Fruit fly (Drosophila melanogaster) whole organism, prepupa: ENCODE measurements around the gene Ppt1.

ENCODE experiments used
- CG10631 ChIP-seq: fragments of 200-800 bp; sonication (Bioruptor generic); optimal IDR thresholded peaks from 2 replicates; lab custom pipeline; 2016; ENCODE audit warnings: missing biosample characterization, missing genetic modification characterization
- CG10669 ChIP-seq: fragments of 200-800 bp; sonication (Bioruptor generic); optimal IDR thresholded peaks from 3 replicates; lab custom pipeline; 2018; ENCODE audit warnings: missing biosample characterization, mild to moderate bottlenecking, missing genetic modification characterization, moderate library complexity
- CG11294 ChIP-seq: fragments of 200-800 bp; sonication (Bioruptor generic); IDR thresholded peaks from 2 replicates; pipeline ENCODE4 v1.3.6; 2022; ENCODE audit warnings: missing biosample characterization, missing genetic modification characterization
- CG11762 ChIP-seq: fragments of 200-800 bp; sonication (Bioruptor generic); optimal IDR thresholded peaks from 3 replicates; lab custom pipeline; 2016; ENCODE audit warnings: missing biosample characterization, missing genetic modification characterization; ENCODE audit not compliant: insufficient read depth
- CG11902 ChIP-seq: fragments of 200-800 bp; sonication (Bioruptor generic); optimal IDR thresholded peaks from 3 replicates; lab custom pipeline; 2016; ENCODE audit warnings: missing biosample characterization, missing genetic modification characterization
- CG15336 ChIP-seq: fragments of 200-800 bp; sonication (Bioruptor generic); IDR thresholded peaks from 2 replicates; pipeline ENCODE4 v1.3.6; 2022; ENCODE audit warnings: missing biosample characterization, missing genetic modification characterization
- CG16779 ChIP-seq: fragments of 200-800 bp; sonication (Bioruptor generic); optimal IDR thresholded peaks from 3 replicates; lab custom pipeline; 2017; ENCODE audit warnings: missing biosample characterization, mild to moderate bottlenecking, missing genetic modification characterization
- CG3032 ChIP-seq: fragments of 200-800 bp; optimal IDR thresholded peaks from 2 replicates; lab custom pipeline; 2019; ENCODE audit warnings: missing biosample characterization, mild to moderate bottlenecking, missing genetic modification characterization, moderate library complexity
- CG31627 ChIP-seq: fragments of 200-800 bp; sonication (Bioruptor generic); optimal IDR thresholded peaks from 3 replicates; lab custom pipeline; 2016; ENCODE audit warnings: missing biosample characterization, missing genetic modification characterization
- CG32006 ChIP-seq: fragments of 200-800 bp; sonication (Bioruptor generic); optimal IDR thresholded peaks from 3 replicates; lab custom pipeline; 2017; ENCODE audit warnings: missing biosample characterization, mild to moderate bottlenecking, missing genetic modification characterization
- CG34406 ChIP-seq: fragments of 200-800 bp; sonication (Bioruptor generic); optimal IDR thresholded peaks from 3 replicates; lab custom pipeline; 2016; ENCODE audit warnings: missing biosample characterization, missing genetic modification characterization
- CG4318 ChIP-seq: fragments of 200-800 bp; sonication (Bioruptor generic); optimal IDR thresholded peaks from 3 replicates; lab custom pipeline; 2017; ENCODE audit warnings: missing biosample characterization, mild to moderate bottlenecking, missing genetic modification characterization
- CG6163 ChIP-seq: fragments of 200-800 bp; sonication (Bioruptor generic); IDR thresholded peaks from 3 replicates; pipeline ENCODE4 v1.3.6; 2022; ENCODE audit warnings: missing biosample characterization, missing genetic modification characterization
- CG6276 ChIP-seq: fragments of 200-800 bp; sonication (Bioruptor generic); optimal IDR thresholded peaks from 2 replicates; lab custom pipeline; 2017; ENCODE audit warnings: missing biosample characterization, mild to moderate bottlenecking, missing genetic modification characterization
- CG6792 ChIP-seq: fragments of 200-800 bp; sonication (Bioruptor generic); optimal IDR thresholded peaks from 3 replicates; lab custom pipeline; 2016; ENCODE audit warnings: missing biosample characterization, missing genetic modification characterization
- CG6854 ChIP-seq: fragments of 200-800 bp; sonication (Bioruptor generic); optimal IDR thresholded peaks from 2 replicates; lab custom pipeline; 2017; ENCODE audit warnings: missing biosample characterization, mild to moderate bottlenecking, missing genetic modification characterization
- CG7368 ChIP-seq: fragments of 200-800 bp; sonication (Bioruptor generic); optimal IDR thresholded peaks from 3 replicates; lab custom pipeline; 2016; ENCODE audit warnings: missing biosample characterization, missing genetic modification characterization
- CG8119 ChIP-seq: fragments of 200-800 bp; sonication (Bioruptor generic); IDR thresholded peaks from 3 replicates; pipeline ENCODE4 v1.3.6; 2022; ENCODE audit warnings: missing biosample characterization, missing genetic modification characterization
- CG8319 ChIP-seq: fragments of 200-800 bp; sonication (Bioruptor generic); optimal IDR thresholded peaks from 3 replicates; lab custom pipeline; 2016; ENCODE audit warnings: missing biosample characterization, missing genetic modification characterization
- CG8632 ChIP-seq: fragments of 200-800 bp; sonication (Bioruptor generic); optimal IDR thresholded peaks from 3 replicates; lab custom pipeline; 2016; ENCODE audit warnings: missing biosample characterization, missing genetic modification characterization
- CG9139 ChIP-seq: fragments of 200-800 bp; sonication (Bioruptor generic); optimal IDR thresholded peaks from 3 replicates; lab custom pipeline; 2017; ENCODE audit warnings: missing biosample characterization, mild to moderate bottlenecking, missing genetic modification characterization
- Eip75B ChIP-seq: fragments of 200-800 bp; sonication (Bioruptor generic); optimal IDR thresholded peaks from 3 replicates; lab custom pipeline; 2016; ENCODE audit warnings: missing biosample characterization, missing genetic modification characterization
- Eip78C ChIP-seq: fragments of 200-800 bp; sonication (Bioruptor generic); peaks from one replicate; lab custom pipeline; 2016; ENCODE audit warnings: missing biosample characterization, missing genetic modification characterization
- Eip93F ChIP-seq: fragments of 200-800 bp; sonication (Bioruptor generic); optimal IDR thresholded peaks from 2 replicates; lab custom pipeline; 2016; ENCODE audit warnings: missing biosample characterization, mild to moderate bottlenecking, missing genetic modification characterization
- Ets21C ChIP-seq: fragments of 200-800 bp; sonication (Bioruptor generic); optimal IDR thresholded peaks from 3 replicates; lab custom pipeline; 2016; ENCODE audit warnings: missing biosample characterization, missing genetic modification characterization
- Ets96B ChIP-seq: fragments of 200-800 bp; optimal IDR thresholded peaks from 2 replicates; lab custom pipeline; 2019; ENCODE audit warnings: missing biosample characterization, mild to moderate bottlenecking, missing genetic modification characterization, moderate library complexity
- Gug ChIP-seq: fragments of 200-800 bp; sonication (Bioruptor generic); IDR thresholded peaks from 2 replicates; pipeline ENCODE4 v1.3.6; 2022; ENCODE audit warnings: missing biosample characterization, missing genetic modification characterization
- Hr38 ChIP-seq: sonication (Bioruptor generic); optimal IDR thresholded peaks from 2 replicates; lab custom pipeline; 2016; ENCODE audit warnings: missing biosample characterization, missing genetic modification characterization
- Hr39 ChIP-seq: fragments of 200-800 bp; sonication (Bioruptor generic); optimal IDR thresholded peaks from 2 replicates; lab custom pipeline; 2016; ENCODE audit warnings: missing biosample characterization, missing genetic modification characterization
- Hr4 ChIP-seq: fragments of 200-800 bp; sonication (Bioruptor generic); optimal IDR thresholded peaks from 3 replicates; lab custom pipeline; 2016; ENCODE audit warnings: missing biosample characterization, missing genetic modification characterization
- Lpt ChIP-seq: fragments of 200-800 bp; sonication (Bioruptor generic); optimal IDR thresholded peaks from 3 replicates; lab custom pipeline; 2016; ENCODE audit warnings: missing biosample characterization, missing genetic modification characterization
- Met ChIP-seq: fragments of 200-800 bp; sonication (Bioruptor generic); optimal IDR thresholded peaks from 3 replicates; lab custom pipeline; 2016; ENCODE audit warnings: missing biosample characterization, missing genetic modification characterization
- OdsH ChIP-seq: fragments of 200-800 bp; sonication (Bioruptor generic); optimal IDR thresholded peaks from 3 replicates; lab custom pipeline; 2016; ENCODE audit warnings: missing biosample characterization, missing genetic modification characterization
- Smox ChIP-seq: fragments of 200-800 bp; sonication (Bioruptor generic); optimal IDR thresholded peaks from 3 replicates; lab custom pipeline; 2016; ENCODE audit warnings: missing biosample characterization, missing genetic modification characterization
- Sox102F ChIP-seq: fragments of 200-800 bp; sonication (Bioruptor generic); optimal IDR thresholded peaks from 2 replicates; lab custom pipeline; 2016; ENCODE audit warnings: missing biosample characterization, mild to moderate bottlenecking, missing genetic modification characterization
- Sox14 ChIP-seq: fragments of 200-800 bp; sonication (Bioruptor generic); optimal IDR thresholded peaks from 3 replicates; lab custom pipeline; 2016; ENCODE audit warnings: missing biosample characterization, missing genetic modification characterization
- Sox15 ChIP-seq: fragments of 200-800 bp; sonication (Bioruptor generic); optimal IDR thresholded peaks from 3 replicates; lab custom pipeline; 2016; ENCODE audit warnings: missing biosample characterization, missing genetic modification characterization
- achi ChIP-seq: fragments of 200-800 bp; sonication (Bioruptor generic); optimal IDR thresholded peaks from 3 replicates; lab custom pipeline; 2016; ENCODE audit warnings: missing biosample characterization, missing genetic modification characterization
- acj6 ChIP-seq: fragments of 200-800 bp; sonication (Bioruptor generic); optimal IDR thresholded peaks from 3 replicates; lab custom pipeline; 2016; ENCODE audit warnings: missing biosample characterization, missing genetic modification characterization
- cyc ChIP-seq: fragments of 200-800 bp; sonication (Bioruptor generic); optimal IDR thresholded peaks from 3 replicates; lab custom pipeline; 2016; ENCODE audit warnings: missing biosample characterization, missing genetic modification characterization
- dsx ChIP-seq: fragments of 200-800 bp; optimal IDR thresholded peaks from 3 replicates; lab custom pipeline; 2019; ENCODE audit warnings: missing biosample characterization, mild to moderate bottlenecking, missing genetic modification characterization, moderate library complexity; ENCODE audit not compliant: poor library complexity, severe bottlenecking
- eg ChIP-seq: fragments of 200-800 bp; sonication (Bioruptor generic); IDR thresholded peaks from 3 replicates; pipeline ENCODE4 v1.3.6; 2022; ENCODE audit warnings: missing biosample characterization, missing genetic modification characterization
- fd85E ChIP-seq: fragments of 200-800 bp; sonication (Bioruptor generic); optimal IDR thresholded peaks from 3 replicates; lab custom pipeline; 2016; ENCODE audit warnings: missing biosample characterization, missing genetic modification characterization
- fkh ChIP-seq: fragments of 200-800 bp; sonication (Bioruptor generic); optimal IDR thresholded peaks from 3 replicates; lab custom pipeline; 2017; ENCODE audit warnings: missing biosample characterization, mild to moderate bottlenecking, missing genetic modification characterization, moderate library complexity
- lz ChIP-seq: fragments of 200-800 bp; sonication (Bioruptor generic); optimal IDR thresholded peaks from 3 replicates; lab custom pipeline; 2016; ENCODE audit warnings: missing biosample characterization, missing genetic modification characterization
- net ChIP-seq: fragments of 200-800 bp; sonication (Bioruptor generic); optimal IDR thresholded peaks from 3 replicates; lab custom pipeline; 2016; ENCODE audit warnings: missing biosample characterization, missing genetic modification characterization
- pdm3 ChIP-seq: fragments of 200-800 bp; sonication (Bioruptor generic); optimal IDR thresholded peaks from 3 replicates; lab custom pipeline; 2016; ENCODE audit warnings: missing biosample characterization, missing genetic modification characterization
- salr ChIP-seq, 2 experiments: fragments of 200-800 bp; sonication (Bioruptor generic); optimal IDR thresholded peaks; 3 replicates each; lab custom pipeline; 2016 to 2018; ENCODE audit warnings: missing biosample characterization in 2 of 2, missing genetic modification characterization in 2 of 2, mild to moderate bottlenecking in 1 of 2
- spab ChIP-seq: fragments of 200-800 bp; sonication (Bioruptor generic); optimal IDR thresholded peaks from 2 replicates; lab custom pipeline; 2017; ENCODE audit warnings: missing biosample characterization, mild to moderate bottlenecking, missing genetic modification characterization, missing genetic modification reagents
- ss ChIP-seq, 2 experiments: fragments of 200-800 bp; sonication (Bioruptor generic); optimal IDR thresholded peaks; 2 replicates in 1 of 2; 3 replicates in 1 of 2; lab custom pipeline; 2017 to 2018; ENCODE audit warnings: mild to moderate bottlenecking in 2 of 2, missing biosample characterization in 2 of 2, missing genetic modification characterization in 2 of 2, moderate library complexity in 1 of 2
- svp ChIP-seq: fragments of 200-800 bp; sonication (Bioruptor generic); peaks from one replicate; lab custom pipeline; 2016; ENCODE audit warnings: missing biosample characterization, missing genetic modification characterization
- vri ChIP-seq: fragments of 200-800 bp; sonication (Bioruptor generic); optimal IDR thresholded peaks from 3 replicates; lab custom pipeline; 2016; ENCODE audit warnings: missing biosample characterization, mild to moderate bottlenecking, missing genetic modification characterization

Gene Ppt1

dm6 chrX:8681189-8681821, 8.7 kb downstream of the Ppt1 start, which contains the start of gene CAH3:
CAH3 (plus strand) TSS chrX:8681252.
- TF ChIP-seq CG6854 (GFP tag; lab: Kevin White, UChicago) (peak; percentile 89), CG8632 (peak; percentile 92), CG11294 (GFP tag; lab: Robert Waterston, UW) (peak; percentile 89), acj6 (GFP tag; lab: Kevin White, UChicago) (peak; percentile 95), CG11762 (GFP tag; lab: Kevin White, UChicago) (peak; percentile 90), CG34406 (peak; percentile 92), CG3032 (tag; lab: Kevin White, UChicago) (peak; percentile 96), achi (GFP tag; lab: Kevin White, UChicago) (peak; percentile 92), CG9139 (GFP tag; lab: Kevin White, UChicago) (peak; percentile 92), Sox15 (GFP tag; lab: Kevin White, UChicago) (peak; percentile 91), Gug (GFP tag; lab: Robert Waterston, UW) (peak; percentile 90), ss (GFP tag; optimal IDR thresholded peaks at IDR 0.05; lab: Kevin White, UChicago) (peak; percentile 94 to 96), spab (GFP tag; lab: Kevin White, UChicago) (peak; percentile 89), CG15336 (GFP tag; lab: Robert Waterston, UW) (peak; percentile 96), pdm3 (peak; percentile 96), CG6163 (GFP tag; lab: Robert Waterston, UW) (peak; percentile 96), salr (GFP tag; optimal IDR thresholded peaks at IDR 0.05; lab: Kevin White, UChicago) (peak; percentile 89 to 94), lz (GFP tag; lab: Kevin White, UChicago) (peak; percentile 97), Hr4 (GFP tag; lab: Kevin White, UChicago) (peak; percentile 94), Smox (peak; percentile 94), CG6792 (GFP tag; lab: Kevin White, UChicago) (peak; percentile 95), OdsH (GFP tag; lab: Kevin White, UChicago) (peak; percentile 95), svp (GFP tag; lab: Kevin White, UChicago) (peak; percentile 97), Eip78C (GFP tag; lab: Kevin White, UChicago) (peak; percentile 98), CG10631 (GFP tag; lab: Kevin White, UChicago) (peak; percentile 93), Hr38 (GFP tag; lab: Kevin White, UChicago) (no peak), Sox102F (GFP tag; lab: Kevin White, UChicago) (peak; percentile 95), Lpt (GFP tag; lab: Kevin White, UChicago) (peak; percentile 88), Eip75B (GFP tag; lab: Kevin White, UChicago) (peak; percentile 94), fkh (GFP tag; lab: Kevin White, UChicago) (peak; percentile 38), vri (GFP tag; lab: Kevin White, UChicago) (peak; percentile 89), CG32006 (GFP tag; lab: Kevin White, UChicago) (peak; percentile 96), eg (GFP tag; lab: Robert Waterston, UW) (peak; percentile 96), Sox14 (peak; percentile 96), Ets21C (GFP tag; lab: Kevin White, UChicago) (peak; percentile 94), fd85E (GFP tag; lab: Kevin White, UChicago) (peak; percentile 77), cyc (peak; percentile 95), CG10669 (GFP tag; lab: Kevin White, UChicago) (peak; percentile 96), CG31627 (GFP tag; lab: Kevin White, UChicago) (peak; percentile 94), CG4318 (peak; percentile 92), Ets96B (tag; lab: Kevin White, UChicago) (peak; percentile 94), net (GFP tag; lab: Kevin White, UChicago) (peak; percentile 93), CG7368 (GFP tag; lab: Kevin White, UChicago) (peak; percentile 92), CG6276 (GFP tag; lab: Kevin White, UChicago) (peak; percentile 91), CG8119 (GFP tag; lab: Robert Waterston, UW) (peak; percentile 94), CG16779 (tag; lab: Kevin White, UChicago) (peak; percentile 90), Met (GFP tag; lab: Kevin White, UChicago) (peak; percentile 96), Eip93F (GFP tag; lab: Kevin White, UChicago) (peak; percentile 83), CG8319 (GFP tag; lab: Kevin White, UChicago) (peak; percentile 90), dsx (GFP tag; lab: Kevin White, UChicago) (peak; percentile 93), Hr39 (GFP tag; lab: Kevin White, UChicago) (peak; percentile 96), CG11902 (GFP tag; lab: Kevin White, UChicago) (peak; percentile 87)
